Worm (Caenorhabditis elegans) whole organism, young adult: ENCODE measurements around the gene ndua-7.

Experiments used
- F39B2.1 ChIP-seq: fragments of 200-800 bp; sonication (Bioruptor generic); IDR thresholded peaks from 2 replicates; pipeline ENCODE4 v1.3.6; 2022; ENCODE audit warnings: missing genetic modification reagents, missing genetic modification characterization, missing compliant biosample characterization
- F57A8.1 ChIP-seq: fragments of 200-800 bp; sonication (Bioruptor generic); optimal IDR thresholded peaks from 2 replicates; lab custom pipeline; 2018; ENCODE audit warnings: mild to moderate bottlenecking, missing genetic modification characterization, moderate library complexity, missing compliant biosample characterization
- bed-2 ChIP-seq: fragments of 200-800 bp; sonication (Bioruptor generic); IDR thresholded peaks from 2 replicates; pipeline ENCODE4 v1.3.6; 2022; ENCODE audit warnings: missing genetic modification reagents, missing genetic modification characterization, missing compliant biosample characterization
- dpl-1 ChIP-seq: fragments of 150-350 bp; optimal IDR thresholded peaks from 2 replicates; lab custom pipeline; 2014; ENCODE audit warnings: missing biosample characterization, missing genetic modification reagents, missing genetic modification characterization
- efl-1 ChIP-seq: fragments of 150-350 bp; optimal IDR thresholded peaks from 2 replicates; lab custom pipeline; 2014; ENCODE audit warnings: missing biosample characterization, missing genetic modification reagents, missing genetic modification characterization
- egrh-3 ChIP-seq: fragments of 200-800 bp; sonication (Bioruptor generic); IDR thresholded peaks from 2 replicates; pipeline ENCODE4 v1.3.6; 2022; ENCODE audit warnings: missing genetic modification reagents, missing genetic modification characterization, missing compliant biosample characterization
- ets-4 ChIP-seq: fragments of 200-800 bp; sonication (Bioruptor generic); optimal IDR thresholded peaks from 2 replicates; lab custom pipeline; 2018; ENCODE audit warnings: mild to moderate bottlenecking, missing genetic modification characterization, missing compliant biosample characterization
- snpc-4 ChIP-seq, 5 experiments: fragments of 150-350 bp in 1 of 5; sonication (generic microtip) in 4 of 5; optimal IDR thresholded peaks; 2 replicates each; lab custom pipeline; 2014 to 2018; ENCODE audit warnings: missing genetic modification characterization in 5 of 5, missing biosample characterization in 3 of 5, antibody characterized with exemption in 2 of 5, mild to moderate bottlenecking in 2 of 5, missing compliant biosample characterization in 2 of 5, missing genotype in 2 of 5, moderate library complexity in 2 of 5, missing genetic modification reagents in 1 of 5
- unc-130 ChIP-seq: sonication (generic microtip); optimal IDR thresholded peaks from 2 replicates; lab custom pipeline; 2016; ENCODE audit warnings: missing genetic modification reagents, missing genetic modification characterization, missing compliant biosample characterization
- ztf-28 ChIP-seq: fragments of 200-800 bp; sonication (Bioruptor generic); IDR thresholded peaks from 2 replicates; pipeline ENCODE4 v1.3.6; 2022; ENCODE audit warnings: missing genetic modification reagents, missing genetic modification characterization, missing compliant biosample characterization

DNA sequence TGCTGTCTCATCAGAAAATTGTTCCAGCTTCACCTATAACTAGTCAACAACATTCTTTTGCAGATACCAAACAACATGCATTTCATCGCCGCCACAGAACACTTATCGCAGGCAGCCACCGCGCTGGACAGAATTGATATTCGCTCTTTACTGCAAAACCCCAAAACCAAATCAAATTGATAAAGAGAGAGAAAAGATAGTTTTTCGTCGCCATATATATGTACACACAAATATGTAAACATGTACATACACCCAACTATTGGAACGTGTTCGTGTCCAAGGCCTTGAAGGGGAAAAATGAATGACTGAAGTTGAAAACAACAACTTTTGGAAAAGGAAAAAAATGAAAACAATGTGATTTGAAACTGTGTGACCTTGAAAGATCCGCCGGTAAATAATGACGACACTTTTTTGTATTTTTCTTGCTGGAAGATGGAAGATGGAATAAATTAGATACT is 29.0 kb downstream of the ndua-7 start:
- TF ChIP-seq snpc-4 (GFP tag; optimal IDR thresholded peaks at IDR 0.05; lab: Kevin White, UChicago) (no peak), snpc-4 (tag; optimal IDR thresholded peaks at IDR 0.05; lab: Kevin White, UChicago) (no peak), dpl-1 (GFP tag; lab: Kevin White, UChicago) (no peak), unc-130 (GFP tag; lab: Kevin White, UChicago) (no peak), ztf-28 (no peak), F57A8.1 (GFP tag; lab: Kevin White, UChicago) (no peak), efl-1 (GFP tag; lab: Kevin White, UChicago) (no peak), F39B2.1 (GFP tag; lab: Robert Waterston, UW) (no peak), egrh-3 (no peak), bed-2 (no peak), ets-4 (GFP tag; lab: Kevin White, UChicago) (no peak)
